Worm (Caenorhabditis elegans): ENCODE results near the gene F23F12.12.

- no peak for TF ChIP-seq D2030.7 (GFP tag; IDR thresholded peaks at IDR 0.05)
- no peak for TF ChIP-seq madf-10 (tag; optimal IDR thresholded peaks at IDR 0.05)
- TF ChIP-seq ama-1 (optimal IDR thresholded peaks at IDR 0.05) = no peak
- TF ChIP-seq ama-1 (GFP tag; optimal IDR thresholded peaks at IDR 0.05) = no peak
- no peak for TF ChIP-seq egl-18 (GFP tag; IDR thresholded peaks at IDR 0.05)
- TF ChIP-seq unc-62 (GFP tag; optimal IDR thresholded peaks at IDR 0.05) = no peak
- no peak for TF ChIP-seq ztf-26 (tag; optimal IDR thresholded peaks at IDR 0.05)
- TF ChIP-seq dpl-1 (GFP tag; optimal IDR thresholded peaks at IDR 0.05) = no peak
- no peak for TF ChIP-seq lin-54 (GFP tag; optimal IDR thresholded peaks at IDR 0.05)
- TF ChIP-seq nfya-2 (GFP tag; IDR thresholded peaks at IDR 0.05) = no peak
- no peak for TF ChIP-seq bed-1 (GFP tag; IDR thresholded peaks at IDR 0.05)
- no peak for TF ChIP-seq F49E8.2 (tag; optimal IDR thresholded peaks at IDR 0.05; ENCODE audit: insufficient read depth)
- no peak for TF ChIP-seq F55B11.4 (tag; optimal IDR thresholded peaks at IDR 0.05; ENCODE audit: borderline replicate concordance, insufficient read depth)
- no peak for TF ChIP-seq xnd-1 (tag; optimal IDR thresholded peaks at IDR 0.05)
- no peak for TF ChIP-seq nhr-27 (tag; optimal IDR thresholded peaks at IDR 0.05)
Measured at ce11 chrIII:6532647-6533046, 24.7 kb downstream of the F23F12.12 start, which contains the start of gene srxa-5.
